Fruit fly (Drosophila melanogaster): Measurements from ENCODE around the gene Obp19c.

DNA sequence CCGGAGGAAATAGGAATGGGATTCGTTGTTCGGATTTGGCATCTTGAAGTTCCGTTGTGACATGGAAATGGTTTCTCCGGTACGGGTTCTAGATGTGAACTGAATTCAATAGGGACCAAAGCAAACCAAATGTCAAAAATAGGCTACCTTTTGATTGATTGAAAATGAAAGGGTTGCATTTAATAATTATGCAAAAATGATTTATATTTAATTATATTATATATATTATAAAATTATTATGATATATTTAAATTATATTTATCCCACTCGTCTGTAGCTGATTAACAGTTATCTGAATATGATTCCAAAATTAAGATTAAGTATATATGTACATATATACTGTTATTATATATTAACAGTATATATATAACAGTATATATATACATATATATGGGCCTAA, 28.1 kb downstream of the Obp19c start, which contains the start of gene jb:
- TF ChIP-seq Smox (GFP tag; optimal IDR thresholded peaks at IDR 0.05) (no peak), OdsH (GFP tag; optimal IDR thresholded peaks at IDR 0.05) (no peak), Ets96B (tag; optimal IDR thresholded peaks at IDR 0.05) (no peak), CG6276 (GFP tag; optimal IDR thresholded peaks at IDR 0.05) (no peak), CG6792 (GFP tag; optimal IDR thresholded peaks at IDR 0.05) (no peak), vri (GFP tag; optimal IDR thresholded peaks at IDR 0.05) (no peak), CG15336 (GFP tag; IDR thresholded peaks at IDR 0.05) (no peak)
